Fruit fly (Drosophila melanogaster): ENCODE results near the gene Act5C.
A peak's percentile ranks its signal among the peaks of the same experiment; 100 is the strongest.

Act5C gene

dm6 chrX:5915752-5916493 lies 15.3 kb downstream of the Act5C start (continued):
- TF ChIP-seq net (GFP tag; optimal IDR thresholded peaks at IDR 0.05) (peak; percentile 40), achi (GFP tag; optimal IDR thresholded peaks at IDR 0.05) (no peak), CG3032 (tag; optimal IDR thresholded peaks at IDR 0.05) (no peak), Gug (GFP tag; IDR thresholded peaks at IDR 0.05) (no peak), CG32006 (GFP tag; optimal IDR thresholded peaks at IDR 0.05) (peak; percentile 45), Hr38 (GFP tag; optimal IDR thresholded peaks at IDR 0.05) (no peak), salr (GFP tag; optimal IDR thresholded peaks at IDR 0.05) (no peak), CG6792 (GFP tag; optimal IDR thresholded peaks at IDR 0.05) (peak; percentile 8), CG10669 (GFP tag; optimal IDR thresholded peaks at IDR 0.05) (no peak), Met (GFP tag; optimal IDR thresholded peaks at IDR 0.05) (no peak), Smox (GFP tag; optimal IDR thresholded peaks at IDR 0.05) (no peak), CG8119 (GFP tag; IDR thresholded peaks at IDR 0.05) (no peak; the same call in 1 of the 3 replicates), topi (GFP tag; optimal IDR thresholded peaks at IDR 0.05) (peak; percentile 16), Eip75B (GFP tag; optimal IDR thresholded peaks at IDR 0.05) (no peak), fd59A (GFP tag; optimal IDR thresholded peaks at IDR 0.05) (no peak), CG11762 (GFP tag; optimal IDR thresholded peaks at IDR 0.05; ENCODE audit: insufficient read depth) (no peak), fd85E (GFP tag; optimal IDR thresholded peaks at IDR 0.05) (no peak), CG10631 (GFP tag; optimal IDR thresholded peaks at IDR 0.05) (peak; percentile 22), CG1621 (tag; optimal IDR thresholded peaks at IDR 0.05) (no peak), OdsH (GFP tag; optimal IDR thresholded peaks at IDR 0.05) (no peak), Hr4 (GFP tag; optimal IDR thresholded peaks at IDR 0.05) (no peak), CG34406 (GFP tag; optimal IDR thresholded peaks at IDR 0.05) (no peak), CG6808 (GFP tag; optimal IDR thresholded peaks at IDR 0.05) (peak; percentile 3), ss (GFP tag; optimal IDR thresholded peaks at IDR 0.05) (peak in 1 of 2 experiments; percentile 40), Sox102F (GFP tag; optimal IDR thresholded peaks at IDR 0.05) (peak; percentile 3), fkh (GFP tag; optimal IDR thresholded peaks at IDR 0.05) (no peak), dsx (GFP tag; optimal IDR thresholded peaks at IDR 0.05; ENCODE audit: poor library complexity, severe bottlenecking) (no peak), CG8319 (GFP tag; optimal IDR thresholded peaks at IDR 0.05) (no peak), CG16779 (tag; optimal IDR thresholded peaks at IDR 0.05) (peak; percentile 19), CG4318 (GFP tag; optimal IDR thresholded peaks at IDR 0.05) (no peak), CG11294 (GFP tag; IDR thresholded peaks at IDR 0.05) (no peak), CG6854 (GFP tag; optimal IDR thresholded peaks at IDR 0.05) (no peak)

dm6 chrX:5916494-5917309 lies 16.0 kb downstream of the Act5C start, which contains the start of the genes Shmt and CG3726:
Gene Shmt, minus strand, starts transcription at chrX:5916797.
Gene CG3726, plus strand, starts transcription at chrX:5917097.
- peak; percentile 52; the same call in 1 of the 3 replicates for TF ChIP-seq eg (GFP tag; IDR thresholded peaks at IDR 0.05)
- TF ChIP-seq fkh (GFP tag; optimal IDR thresholded peaks at IDR 0.05), result peak; percentile 70
- TF ChIP-seq Eip78C (GFP tag), result peak; percentile 73
- peak; percentile 43 for TF ChIP-seq CG9139 (GFP tag; optimal IDR thresholded peaks at IDR 0.05)
- peak; percentile 12; the same call in 1 of the 3 replicates for TF ChIP-seq CG8119 (GFP tag; IDR thresholded peaks at IDR 0.05)
- TF ChIP-seq vri (GFP tag; optimal IDR thresholded peaks at IDR 0.05), result peak; percentile 17
- TF ChIP-seq pdm3 (GFP tag; optimal IDR thresholded peaks at IDR 0.05), result no peak
- TF ChIP-seq Smox (GFP tag; optimal IDR thresholded peaks at IDR 0.05), result no peak
- TF ChIP-seq topi (GFP tag; optimal IDR thresholded peaks at IDR 0.05), result peak; percentile 49
- TF ChIP-seq CG6163 (GFP tag; IDR thresholded peaks at IDR 0.05), result peak; percentile 41; the same call in 1 of the 3 replicates
- peak; percentile 98 for TF ChIP-seq svp (GFP tag)
- TF ChIP-seq ss (GFP tag; optimal IDR thresholded peaks at IDR 0.05), result peak in 1 of 2 experiments; percentile 42
- peak; percentile 14 for TF ChIP-seq CG3919 (GFP tag; optimal IDR thresholded peaks at IDR 0.05)
- no peak for TF ChIP-seq Hr4 (GFP tag; optimal IDR thresholded peaks at IDR 0.05)
- no peak for TF ChIP-seq CG11762 (GFP tag; optimal IDR thresholded peaks at IDR 0.05; ENCODE audit: insufficient read depth)
- peak; percentile 52 for TF ChIP-seq Sox102F (GFP tag; optimal IDR thresholded peaks at IDR 0.05)
- TF ChIP-seq CG6854 (GFP tag; optimal IDR thresholded peaks at IDR 0.05), result peak; percentile 46
- no peak for TF ChIP-seq CG8632 (GFP tag; optimal IDR thresholded peaks at IDR 0.05)
- peak; percentile 21 for TF ChIP-seq net (GFP tag; optimal IDR thresholded peaks at IDR 0.05)
- peak; percentile 19 for TF ChIP-seq dsx (GFP tag; optimal IDR thresholded peaks at IDR 0.05; ENCODE audit: poor library complexity, severe bottlenecking)
- TF ChIP-seq CG16779 (tag; optimal IDR thresholded peaks at IDR 0.05), result peak; percentile 31
